Worm (Caenorhabditis elegans): ENCODE data around the gene gcsh-1.

DNA sequence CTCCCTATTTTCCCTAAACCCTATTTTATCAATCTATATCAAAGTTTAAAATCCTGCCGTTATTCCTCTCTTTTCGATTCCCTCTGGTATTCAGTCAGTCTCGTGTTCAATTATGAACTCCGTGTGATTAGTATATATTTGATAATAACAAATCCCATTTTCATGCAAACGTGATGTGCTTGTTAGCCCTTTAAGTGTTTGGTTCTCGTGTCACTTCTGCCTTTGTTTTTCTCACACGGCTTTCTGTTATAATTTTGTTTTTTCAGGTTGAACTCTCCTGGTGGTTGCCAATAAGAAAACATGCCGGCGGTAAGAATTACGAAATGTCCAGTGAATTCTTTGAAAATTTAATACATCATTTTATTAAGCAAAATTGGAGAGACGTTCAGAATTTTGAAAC, 48.3 kb downstream of the gcsh-1 start, which contains the start of gene M163.21:
- no peak for TF ChIP-seq pqm-1 (tag; optimal IDR thresholded peaks at IDR 0.05)
- TF ChIP-seq nhr-76 (tag; optimal IDR thresholded peaks at IDR 0.05): no peak
- TF ChIP-seq zag-1 (tag; optimal IDR thresholded peaks at IDR 0.05): no peak
- TF ChIP-seq pha-4 (GFP tag; IDR thresholded peaks at IDR 0.05): no peak
- TF ChIP-seq pha-4 (tag; optimal IDR thresholded peaks at IDR 0.05): no peak
- no peak for TF ChIP-seq ceh-44 (GFP tag; IDR thresholded peaks at IDR 0.05)

Data from whole organism, L4 larva.